Worm (Caenorhabditis elegans): Measurements from ENCODE around the gene R02F2.10.

Gene R02F2.10

DNA sequence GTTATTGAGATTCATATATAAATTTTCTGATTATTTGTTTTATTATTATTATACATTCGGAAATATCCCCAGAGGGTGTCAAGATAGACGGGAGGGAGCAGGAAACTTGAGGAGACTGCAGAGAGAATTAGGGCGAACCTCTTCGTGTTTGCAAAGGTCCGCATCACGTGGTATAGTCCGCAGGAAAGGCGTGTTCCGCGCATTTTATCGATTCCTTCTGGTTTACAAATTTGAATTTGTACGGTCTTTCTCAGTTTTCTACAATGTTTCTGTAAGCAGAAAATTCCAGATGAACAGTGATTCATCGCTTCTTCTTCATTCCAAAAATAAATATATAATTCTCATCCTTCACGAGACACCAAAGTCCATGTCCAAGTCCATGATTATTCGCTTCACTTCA lies 21.8 kb downstream of the R02F2.10 start:
- TF ChIP-seq jun-1 (tag; optimal IDR thresholded peaks at IDR 0.05) (no peak), fos-1 (tag; optimal IDR thresholded peaks at IDR 0.05) (no peak), ceh-16 (tag; optimal IDR thresholded peaks at IDR 0.05) (no peak), nfya-1 (tag; optimal IDR thresholded peaks at IDR 0.05; ENCODE audit: insufficient read depth) (no peak), ceh-28 (tag; optimal IDR thresholded peaks at IDR 0.05) (no peak), skn-1 (tag; optimal IDR thresholded peaks at IDR 0.05) (no peak), hmg-11 (tag; optimal IDR thresholded peaks at IDR 0.05) (no peak), nhr-237 (tag; optimal IDR thresholded peaks at IDR 0.05) (no peak), pqm-1 (tag; optimal IDR thresholded peaks at IDR 0.05) (no peak), aly-2 (tag; optimal IDR thresholded peaks at IDR 0.05) (no peak), nhr-76 (tag; optimal IDR thresholded peaks at IDR 0.05) (no peak), fkh-2 (tag; optimal IDR thresholded peaks at IDR 0.05) (no peak), nhr-25 (tag; optimal IDR thresholded peaks at IDR 0.05) (no peak), eor-1 (tag; optimal IDR thresholded peaks at IDR 0.05) (no peak), nhr-77 (tag; optimal IDR thresholded peaks at IDR 0.05) (no peak), mml-1 (tag; optimal IDR thresholded peaks at IDR 0.05) (no peak), pha-4 (tag; optimal IDR thresholded peaks at IDR 0.05) (no peak), zag-1 (tag; optimal IDR thresholded peaks at IDR 0.05) (no peak), ztf-4 (tag; optimal IDR thresholded peaks at IDR 0.05) (no peak)

DNA sequence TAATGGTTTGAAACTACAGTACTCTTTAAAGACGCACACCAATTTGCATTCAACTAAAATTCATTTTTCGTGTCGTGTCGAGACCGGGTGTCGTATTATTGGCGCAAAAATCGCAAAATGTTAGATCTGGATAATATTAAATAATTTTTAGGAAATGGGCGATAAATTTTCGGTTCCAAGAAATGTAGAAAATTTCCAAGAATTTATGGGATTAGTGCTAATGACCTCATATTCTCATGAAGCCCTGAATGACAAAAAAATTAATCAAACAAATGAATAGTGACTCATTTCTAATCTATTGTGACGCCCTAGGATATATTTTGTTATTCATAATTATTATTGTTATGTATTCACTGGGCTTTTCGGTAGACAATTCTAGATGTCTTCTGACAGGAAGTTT lies 22.6 kb downstream of the R02F2.10 start:
- TF ChIP-seq nhr-77 (tag; optimal IDR thresholded peaks at IDR 0.05) = no peak
- no peak for TF ChIP-seq nhr-11 (tag; optimal IDR thresholded peaks at IDR 0.05)
- no peak for TF ChIP-seq jun-1 (tag; optimal IDR thresholded peaks at IDR 0.05)
- TF ChIP-seq ceh-82 (tag; optimal IDR thresholded peaks at IDR 0.05) = no peak
- no peak for TF ChIP-seq fos-1 (tag; optimal IDR thresholded peaks at IDR 0.05)
- TF ChIP-seq ceh-16 (tag; optimal IDR thresholded peaks at IDR 0.05) = no peak
- TF ChIP-seq fkh-2 (tag; optimal IDR thresholded peaks at IDR 0.05) = no peak
- TF ChIP-seq lin-15B (tag; optimal IDR thresholded peaks at IDR 0.05) = no peak
- no peak for TF ChIP-seq ZK546.5 (tag; optimal IDR thresholded peaks at IDR 0.05)
- no peak for TF ChIP-seq lin-39 (tag; optimal IDR thresholded peaks at IDR 0.05)
- TF ChIP-seq unc-39 (tag; optimal IDR thresholded peaks at IDR 0.05) = no peak
- no peak for TF ChIP-seq ztf-11 (tag; optimal IDR thresholded peaks at IDR 0.05)
- no peak for TF ChIP-seq fkh-10 (GFP tag; optimal IDR thresholded peaks at IDR 0.05)
- TF ChIP-seq egl-27 (tag; optimal IDR thresholded peaks at IDR 0.05) = no peak
- TF ChIP-seq ama-1 (optimal IDR thresholded peaks at IDR 0.05) = no peak
- TF ChIP-seq zag-1 (tag; optimal IDR thresholded peaks at IDR 0.05) = no peak

- TF ChIP-seq tbx-2 (tag; optimal IDR thresholded peaks at IDR 0.05) (no peak), nhr-25 (tag; optimal IDR thresholded peaks at IDR 0.05) (peak; percentile 48), elt-2 (tag; optimal IDR thresholded peaks at IDR 0.05) (peak; percentile 20), unc-39 (tag; optimal IDR thresholded peaks at IDR 0.05) (no peak), ama-1 (optimal IDR thresholded peaks at IDR 0.05) (peak; percentile 40), hmg-11 (tag; optimal IDR thresholded peaks at IDR 0.05) (peak; percentile 18), elt-1 (tag; optimal IDR thresholded peaks at IDR 0.05) (peak; percentile 3), pha-4 (tag; optimal IDR thresholded peaks at IDR 0.05) (peak; percentile 70)
Observed at ce11 chrIII:5501358-5502287, 23.5 kb downstream of the R02F2.10 start, which contains the start of gene R02F2.1. TSS of gene R02F2.1 (plus strand) at chrIII:5501885.

DNA sequence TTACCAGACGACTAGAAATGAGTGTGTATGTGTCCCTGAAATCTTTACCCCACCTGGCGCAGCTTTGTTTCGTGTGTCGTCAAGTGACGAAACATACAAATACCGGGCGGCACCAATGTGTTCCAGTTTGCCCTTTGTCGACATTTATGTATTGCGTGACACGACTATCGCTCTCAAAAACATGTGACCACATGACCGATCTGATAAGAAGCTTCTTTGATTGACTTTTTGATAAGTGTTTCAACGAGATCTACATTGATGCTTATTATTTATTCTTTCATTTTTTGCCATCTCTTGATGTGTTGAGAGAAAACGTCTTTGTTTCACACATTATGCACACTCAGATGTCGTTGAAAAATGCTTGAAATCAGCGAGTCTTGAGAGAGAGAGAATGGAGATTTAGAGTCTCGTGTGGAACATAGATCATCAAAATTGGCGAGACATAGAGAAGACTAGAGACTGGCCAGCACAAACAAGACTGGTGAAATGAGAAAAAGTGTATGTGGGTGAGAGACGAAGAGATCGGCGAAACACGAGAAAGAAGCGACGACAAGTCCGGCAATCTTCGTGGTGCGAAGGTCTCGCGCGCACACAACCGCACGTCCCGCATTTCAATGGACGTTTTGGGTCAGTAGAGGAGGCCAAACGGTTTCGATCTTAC lies 24.9 kb downstream of the R02F2.10 start:
- peak; percentile 19 for TF ChIP-seq lin-15B (tag; optimal IDR thresholded peaks at IDR 0.05)
- peak; percentile 39 for TF ChIP-seq snpc-4 (tag; optimal IDR thresholded peaks at IDR 0.05)
- TF ChIP-seq nhr-237 (tag; optimal IDR thresholded peaks at IDR 0.05) = no peak
- no peak for TF ChIP-seq tbx-2 (tag; optimal IDR thresholded peaks at IDR 0.05)
- peak; percentile 8 for TF ChIP-seq nhr-11 (tag; optimal IDR thresholded peaks at IDR 0.05)
- peak; percentile 53 for TF ChIP-seq nfya-1 (tag; optimal IDR thresholded peaks at IDR 0.05; ENCODE audit: insufficient read depth)
- peak; percentile 93 for TF ChIP-seq elt-2 (tag; optimal IDR thresholded peaks at IDR 0.05)
- TF ChIP-seq sea-2 (GFP tag; optimal IDR thresholded peaks at IDR 0.05) = no peak
- TF ChIP-seq jun-1 (tag; optimal IDR thresholded peaks at IDR 0.05) = peak; percentile 28
- TF ChIP-seq daf-12 (tag; optimal IDR thresholded peaks at IDR 0.05) = no peak
- peak; percentile 82 for TF ChIP-seq pqm-1 (tag; optimal IDR thresholded peaks at IDR 0.05)
- TF ChIP-seq hmg-11 (tag; optimal IDR thresholded peaks at IDR 0.05) = peak; percentile 51
- peak; percentile 64 for TF ChIP-seq pha-4 (tag; optimal IDR thresholded peaks at IDR 0.05)
- TF ChIP-seq ZK546.5 (tag; optimal IDR thresholded peaks at IDR 0.05) = no peak
- TF ChIP-seq mdl-1 (tag; optimal IDR thresholded peaks at IDR 0.05) = peak; percentile 41
- no peak for TF ChIP-seq nhr-76 (tag; optimal IDR thresholded peaks at IDR 0.05)
- TF ChIP-seq nhr-43 (tag; optimal IDR thresholded peaks at IDR 0.05; ENCODE audit: poor library complexity, severe bottlenecking) = peak; percentile 72
- peak; percentile 85 for TF ChIP-seq nhr-23 (tag; optimal IDR thresholded peaks at IDR 0.05)
- TF ChIP-seq skn-1 (tag; optimal IDR thresholded peaks at IDR 0.05) = peak; percentile 57
- peak; percentile 63 for TF ChIP-seq nhr-25 (tag; optimal IDR thresholded peaks at IDR 0.05)
- peak; percentile 92 for TF ChIP-seq elt-1 (tag; optimal IDR thresholded peaks at IDR 0.05)
- TF ChIP-seq lin-39 (tag; optimal IDR thresholded peaks at IDR 0.05) = peak; percentile 29
- peak; percentile 44 for TF ChIP-seq ama-1 (optimal IDR thresholded peaks at IDR 0.05)
- no peak for TF ChIP-seq R02D3.7 (tag; optimal IDR thresholded peaks at IDR 0.05)
- peak; percentile 53 for TF ChIP-seq fkh-10 (GFP tag; optimal IDR thresholded peaks at IDR 0.05)
- no peak for TF ChIP-seq nhr-28 (tag; optimal IDR thresholded peaks at IDR 0.05)
- peak; percentile 39 for TF ChIP-seq lsy-12 (tag; optimal IDR thresholded peaks at IDR 0.05)
- TF ChIP-seq unc-62 (GFP tag; optimal IDR thresholded peaks at IDR 0.05) = peak; percentile 3
